Worm (Caenorhabditis elegans) whole organism, L1 larva: ENCODE measurements around the gene emc-5.

Experiments used
- C04F5.9 ChIP-seq: sonication (generic microtip); optimal IDR thresholded peaks from 2 replicates; lab custom pipeline; 2016; ENCODE audit warnings: missing genetic modification characterization, missing compliant biosample characterization
- C16A3.4 ChIP-seq: fragments of 150-350 bp; optimal IDR thresholded peaks from 2 replicates; lab custom pipeline; 2014; ENCODE audit warnings: missing biosample characterization, missing genetic modification characterization
- alr-1 ChIP-seq: fragments of 200-800 bp; sonication (Bioruptor generic); optimal IDR thresholded peaks from 2 replicates; lab custom pipeline; 2018; ENCODE audit warnings: borderline replicate concordance, mild to moderate bottlenecking, missing genetic modification characterization, missing compliant biosample characterization
- ama-1 ChIP-seq: fragments of 150-350 bp; optimal IDR thresholded peaks from 2 replicates; lab custom pipeline; 2014
- ceh-8 ChIP-seq: fragments of 200-800 bp; sonication (Bioruptor generic); optimal IDR thresholded peaks from 2 replicates; lab custom pipeline; 2018; ENCODE audit warnings: mild to moderate bottlenecking, missing genetic modification characterization, moderate library complexity, missing compliant biosample characterization
- ceh-82 ChIP-seq, 3 experiments: fragments of 150-350 bp in 1 of 3; sonication (generic microtip) in 2 of 3; optimal IDR thresholded peaks; 2 replicates each; lab custom pipeline; 2014 to 2017; ENCODE audit warnings: missing biosample characterization in 3 of 3, missing genetic modification characterization in 3 of 3
- dpl-1 ChIP-seq, 3 experiments: fragments of 150-350 bp in 2 of 3; sonication (generic microtip) in 1 of 3; optimal IDR thresholded peaks; 2 replicates each; lab custom pipeline; 2014 to 2017; ENCODE audit warnings: missing biosample characterization in 3 of 3, missing genetic modification characterization in 3 of 3, missing genetic modification reagents in 3 of 3
- efl-1 ChIP-seq, 4 experiments: fragments of 150-350 bp; optimal IDR thresholded peaks in 3 of 4; peaks in 1 of 4; 1 replicate in 1 of 4; 2 replicates in 3 of 4; lab custom pipeline; 2014; ENCODE audit warnings: missing biosample characterization in 2 of 4, missing genetic modification characterization in 2 of 4, missing genetic modification reagents in 2 of 4
- efl-3 ChIP-seq: fragments of 200-800 bp; sonication (Bioruptor generic); optimal IDR thresholded peaks from 2 replicates; lab custom pipeline; 2018; ENCODE audit warnings: mild to moderate bottlenecking, missing genetic modification characterization, missing compliant biosample characterization
- elt-2 ChIP-seq: sonication (generic microtip); optimal IDR thresholded peaks from 2 replicates; lab custom pipeline; 2016; ENCODE audit warnings: missing genetic modification characterization, mild to moderate bottlenecking, inconsistent platforms, missing compliant biosample characterization, missing genetic modification reagents
- fkh-10 ChIP-seq: sonication (generic microtip); optimal IDR thresholded peaks from 2 replicates; lab custom pipeline; 2017; ENCODE audit warnings: missing biosample characterization, missing genetic modification reagents, missing genetic modification characterization
- grh-1 ChIP-seq: fragments of 200-800 bp; sonication (Bioruptor generic); IDR thresholded peaks from 2 replicates; pipeline ENCODE4 v1.3.6; 2022; ENCODE audit warnings: missing genetic modification reagents, missing genetic modification characterization, missing compliant biosample characterization
- irx-1 ChIP-seq: sonication (generic microtip); optimal IDR thresholded peaks from 2 replicates; lab custom pipeline; 2016; ENCODE audit warnings: missing genetic modification characterization, missing compliant biosample characterization
- isw-1 ChIP-seq: fragments of 200-800 bp; sonication (Bioruptor generic); IDR thresholded peaks from 2 replicates; pipeline ENCODE4 v1.3.6; 2022; ENCODE audit warnings: missing genetic modification characterization, missing compliant biosample characterization
- lin-39 ChIP-seq: fragments of 150-350 bp; optimal IDR thresholded peaks from 2 replicates; lab custom pipeline; 2014; ENCODE audit warnings: missing biosample characterization, missing genetic modification reagents, missing genetic modification characterization
- lir-3 ChIP-seq: sonication (generic microtip); optimal IDR thresholded peaks from 2 replicates; lab custom pipeline; 2016; ENCODE audit warnings: mild to moderate bottlenecking, missing genetic modification characterization, moderate library complexity, missing compliant biosample characterization; ENCODE audit not compliant: poor library complexity
- lsy-2 ChIP-seq, 2 experiments: fragments of 150-350 bp; optimal IDR thresholded peaks; 2 replicates each; lab custom pipeline; 2014; ENCODE audit warnings: missing biosample characterization in 2 of 2, missing genetic modification characterization in 2 of 2
- mef-2 ChIP-seq: fragments of 150-350 bp; optimal IDR thresholded peaks from 2 replicates; lab custom pipeline; 2014; ENCODE audit warnings: missing biosample characterization, missing genetic modification characterization
- mep-1 ChIP-seq: fragments of 150-350 bp; optimal IDR thresholded peaks from 2 replicates; lab custom pipeline; 2014; ENCODE audit warnings: missing biosample characterization, missing genetic modification characterization
- nhr-12 ChIP-seq: sonication (generic microtip); optimal IDR thresholded peaks from 2 replicates; lab custom pipeline; 2017; ENCODE audit warnings: missing biosample characterization, missing genetic modification characterization
- nhr-19 ChIP-seq: fragments of 200-800 bp; sonication (Bioruptor generic); conservative IDR thresholded peaks from 2 replicates; pipeline ENCODE4 v1.3.6; 2022; ENCODE audit warnings: missing genetic modification characterization, missing compliant biosample characterization
- nhr-28 ChIP-seq: fragments of 150-350 bp; optimal IDR thresholded peaks from 2 replicates; lab custom pipeline; 2014; ENCODE audit warnings: missing biosample characterization, missing genetic modification characterization
- nhr-71 ChIP-seq: sonication (generic microtip); optimal IDR thresholded peaks from 2 replicates; lab custom pipeline; 2016; ENCODE audit warnings: mild to moderate bottlenecking, missing genetic modification characterization, moderate library complexity, missing compliant biosample characterization
- pag-3 ChIP-seq: sonication (generic microtip); optimal IDR thresholded peaks from 2 replicates; lab custom pipeline; 2017; ENCODE audit warnings: missing genetic modification characterization, mild to moderate bottlenecking, missing compliant biosample characterization, antibody characterized with exemption, borderline replicate concordance; ENCODE audit not compliant: insufficient read depth
- pax-3 ChIP-seq: fragments of 200-800 bp; sonication (Bioruptor generic); optimal IDR thresholded peaks from 2 replicates; lab custom pipeline; 2018; ENCODE audit warnings: mild to moderate bottlenecking, missing genetic modification characterization, moderate library complexity, missing compliant biosample characterization
- pqm-1 ChIP-seq: sonication (generic microtip); optimal IDR thresholded peaks from 3 replicates; lab custom pipeline; 2017; ENCODE audit warnings: missing biosample characterization, missing genetic modification characterization
- rnt-1 ChIP-seq: sonication (generic microtip); optimal IDR thresholded peaks from 2 replicates; lab custom pipeline; 2016; ENCODE audit warnings: mild to moderate bottlenecking, missing genetic modification characterization, moderate library complexity, missing compliant biosample characterization
- snpc-4 ChIP-seq: fragments of 150-350 bp; optimal IDR thresholded peaks from 2 replicates; lab custom pipeline; 2014; ENCODE audit warnings: missing biosample characterization, missing genetic modification characterization
- snu-23 ChIP-seq: sonication (generic microtip); optimal IDR thresholded peaks from 2 replicates; lab custom pipeline; 2016; ENCODE audit warnings: missing genetic modification characterization, missing compliant biosample characterization
- sox-4 ChIP-seq: sonication (generic microtip); optimal IDR thresholded peaks from 2 replicates; lab custom pipeline; 2016; ENCODE audit warnings: missing genetic modification characterization, missing compliant biosample characterization
- sptf-1 ChIP-seq: fragments of 150-350 bp; optimal IDR thresholded peaks from 2 replicates; lab custom pipeline; 2014; ENCODE audit warnings: missing biosample characterization, missing genetic modification characterization
- swsn-7 ChIP-seq: sonication (generic microtip); optimal IDR thresholded peaks from 2 replicates; lab custom pipeline; 2016; ENCODE audit warnings: missing genetic modification characterization, missing compliant biosample characterization
- unc-86 ChIP-seq: sonication (generic microtip); optimal IDR thresholded peaks from 2 replicates; lab custom pipeline; 2016; ENCODE audit warnings: missing genetic modification characterization, missing compliant biosample characterization
- unc-98 ChIP-seq: fragments of 200-800 bp; sonication (Bioruptor generic); IDR thresholded peaks from 2 replicates; pipeline ENCODE4 v1.3.6; 2022; ENCODE audit warnings: missing genetic modification characterization, missing compliant biosample characterization
- zip-4 ChIP-seq: fragments of 200-800 bp; sonication (Bioruptor generic); optimal IDR thresholded peaks from 2 replicates; lab custom pipeline; 2018; ENCODE audit warnings: mild to moderate bottlenecking, missing genetic modification characterization, moderate library complexity, missing compliant biosample characterization
- ztf-4 ChIP-seq: fragments of 150-350 bp; optimal IDR thresholded peaks from 2 replicates; lab custom pipeline; 2014; ENCODE audit warnings: missing biosample characterization, missing genetic modification characterization

emc-5 gene

DNA sequence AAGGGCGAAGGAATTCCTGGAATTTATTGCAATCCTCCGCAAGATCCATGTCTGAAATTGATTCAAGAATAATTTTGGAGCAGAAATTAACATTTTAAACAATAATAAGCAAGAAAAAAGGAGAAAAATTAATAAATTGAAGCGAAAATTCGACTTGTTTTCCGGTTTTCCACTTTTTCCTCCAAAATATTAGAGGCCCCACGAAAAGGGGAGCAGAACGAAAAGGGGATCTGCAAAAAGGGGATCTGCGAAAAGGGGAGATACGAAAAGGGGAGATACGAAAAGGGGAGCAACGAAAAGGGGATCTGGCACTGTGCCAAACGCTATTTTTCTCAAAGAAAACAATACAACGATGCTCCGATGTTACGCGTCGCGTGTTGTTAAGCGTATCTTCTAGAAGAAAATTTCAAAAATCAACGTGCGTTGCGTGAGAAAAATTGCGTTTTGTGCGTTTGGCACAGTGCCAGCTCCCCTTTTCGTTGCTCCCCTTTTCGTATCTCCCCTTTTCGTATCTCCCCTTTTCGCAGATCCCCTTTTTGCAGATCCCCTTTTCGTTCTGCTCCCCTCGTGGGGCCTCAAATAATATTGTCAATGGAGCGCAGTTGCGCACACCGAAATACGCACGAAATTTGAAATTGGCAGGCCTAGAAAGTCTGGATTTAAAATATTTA lies 38.0 kb downstream of the emc-5 start, which contains the start of gene Y62F5A.12 (continued):
- TF ChIP-seq lir-3 (tag; lab: Kevin White, UChicago) (peak; percentile 91), swsn-7 (tag; lab: Kevin White, UChicago) (peak; percentile 80), unc-98 (GFP tag; lab: Robert Waterston, UW) (peak; percentile 94), fkh-10 (GFP tag; lab: Kevin White, UChicago) (peak; percentile 81), mep-1 (tag; lab: Kevin White, UChicago) (peak; percentile 63), grh-1 (GFP tag; lab: Robert Waterston, UW) (peak; percentile 58), C16A3.4 (tag; lab: Kevin White, UChicago) (peak; percentile 71), snu-23 (GFP tag; lab: Kevin White, UChicago) (peak; percentile 89), nhr-19 (GFP tag; lab: Robert Waterston, UW) (peak; percentile 94), zip-4 (GFP tag; lab: Kevin White, UChicago) (peak; percentile 11), elt-2 (peak; percentile 42), irx-1 (tag; lab: Kevin White, UChicago) (peak; percentile 44), dpl-1 (GFP tag; optimal IDR thresholded peaks at IDR 0.05; lab: Kevin White, UChicago) (peak; percentile 81 to 89 (median 85)), lsy-2 (tag; optimal IDR thresholded peaks at IDR 0.05; lab: Kevin White, UChicago) (peak; percentile 72 to 73)
- TF ChIP-seq, all 84 proteins: peak for 59; not testable (repeated sequence) for 25

- TF ChIP-seq lin-39 = no peak
- TF ChIP-seq pax-3 (tag; lab: Kevin White, UChicago) = no peak
- TF ChIP-seq ztf-4 (tag; lab: Kevin White, UChicago) = no peak
- no peak for TF ChIP-seq C04F5.9
- TF ChIP-seq alr-1 (tag; lab: Kevin White, UChicago) = no peak
- no peak for TF ChIP-seq dpl-1 (GFP tag; optimal IDR thresholded peaks at IDR 0.05; lab: Kevin White, UChicago)
- no peak for TF ChIP-seq nhr-71
- no peak for TF ChIP-seq unc-86 (tag; lab: Kevin White, UChicago)
- TF ChIP-seq irx-1 (tag; lab: Kevin White, UChicago) = no peak
Measured at ce11 chrII:11535429-11535828, 38.8 kb downstream of the emc-5 start.

- TF ChIP-seq nhr-28 (tag; lab: Kevin White, UChicago) = no peak
- no peak for TF ChIP-seq efl-1 (optimal IDR thresholded peaks at IDR 0.05; lab: Kevin White, UChicago)
- TF ChIP-seq efl-1 (GFP tag; optimal IDR thresholded peaks at IDR 0.05 in 1 of 2; lab: Kevin White, UChicago) = peak in 1 of 2 experiments; percentile 82
- TF ChIP-seq, all 84 proteins: peak for 1
Measured at ce11 chrII:11535924-11536323, 39.3 kb downstream of the emc-5 start.

DNA sequence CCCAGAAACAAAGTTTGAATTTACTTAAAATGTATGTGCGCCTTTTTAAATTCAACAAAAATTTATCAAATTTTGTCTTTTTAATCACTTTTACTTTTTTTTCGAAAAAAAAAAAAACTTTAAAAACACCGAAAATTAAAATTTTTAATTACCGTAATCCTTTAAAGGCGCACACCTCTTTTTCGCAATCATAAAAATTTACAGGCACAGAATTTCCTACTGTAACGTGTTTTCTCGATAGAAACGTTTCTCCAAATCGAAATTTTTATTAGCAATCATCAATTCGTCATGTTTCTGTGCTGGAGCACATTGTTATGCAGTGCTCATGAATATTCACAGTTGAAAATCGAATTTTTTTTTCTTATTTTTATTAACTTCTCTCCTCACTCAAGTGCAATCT lies 39.9 kb downstream of the emc-5 start:
- TF ChIP-seq ceh-8 = no peak
- TF ChIP-seq snpc-4 (tag; lab: Kevin White, UChicago) = no peak
- no peak for TF ChIP-seq sox-4 (tag; lab: Kevin White, UChicago)
- no peak for TF ChIP-seq ceh-82 (tag; optimal IDR thresholded peaks at IDR 0.05; lab: Kevin White, UChicago)
- TF ChIP-seq isw-1 (GFP tag; lab: Robert Waterston, UW) = no peak
- no peak for TF ChIP-seq pqm-1 (tag; lab: Kevin White, UChicago)
- TF ChIP-seq C16A3.4 (tag; lab: Kevin White, UChicago) = no peak
- TF ChIP-seq mef-2 (tag; lab: Kevin White, UChicago) = no peak
- TF ChIP-seq ama-1 (lab: Kevin White, UChicago) = no peak
- TF ChIP-seq nhr-19 (GFP tag; lab: Robert Waterston, UW) = no peak
- TF ChIP-seq elt-2 = no peak
- TF ChIP-seq nhr-12 (tag; lab: Kevin White, UChicago) = no peak
- no peak for TF ChIP-seq rnt-1 (tag; lab: Kevin White, UChicago)
- TF ChIP-seq pag-3 (tag; lab: Kevin White, UChicago) = no peak
- TF ChIP-seq sptf-1 = no peak
- TF ChIP-seq mep-1 (tag; lab: Kevin White, UChicago) = no peak
- no peak for TF ChIP-seq efl-3 (GFP tag; lab: Kevin White, UChicago)
